Fruit fly (Drosophila melanogaster): Measurements from ENCODE around the gene alpha-Spec.

alpha-Spec gene

DNA sequence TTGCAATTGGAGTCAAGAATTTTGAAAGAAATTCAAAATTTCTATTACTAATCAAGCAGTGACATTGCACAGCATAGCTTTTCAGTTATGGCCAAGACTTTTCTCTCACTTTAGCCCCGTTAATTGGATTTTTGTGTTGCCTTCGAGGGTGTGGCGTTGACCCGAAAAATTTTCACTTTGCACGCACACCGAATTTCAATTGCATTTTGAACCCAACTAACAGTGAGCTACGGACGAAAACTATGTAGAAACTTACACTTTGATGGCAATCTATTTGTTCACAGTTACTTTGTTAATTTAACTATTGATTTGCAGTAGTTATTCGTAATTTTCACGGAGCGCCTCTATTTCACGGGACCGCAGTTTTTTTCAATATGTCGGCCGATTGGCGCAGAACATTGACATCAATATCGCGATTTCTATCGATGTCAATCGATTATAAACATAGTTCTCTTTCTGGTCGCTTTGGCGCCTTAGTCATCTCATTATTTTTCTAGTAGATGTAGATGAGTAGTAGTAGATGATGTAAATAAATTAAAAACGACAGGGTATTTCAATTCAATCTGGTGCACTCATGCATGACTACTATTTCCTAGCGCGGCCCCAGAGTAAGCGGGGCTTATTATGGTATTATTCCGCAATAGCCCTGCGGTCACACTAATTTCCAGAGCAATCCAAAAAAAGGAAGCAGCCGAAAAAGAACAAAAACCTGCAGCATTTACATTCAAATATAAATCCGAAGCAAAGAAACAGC is at the start of gene alpha-Spec, which contains the start of the genes dlt and Cdc37:
Gene alpha-Spec (minus strand): TSS at position 386 of the 754 bp plus-strand sequence.
Gene dlt (minus strand): TSS at position 386 of the 754 bp plus-strand sequence.
Gene Cdc37 (plus strand): TSS at position 450 of the 754 bp plus-strand sequence.
- no peak for TF ChIP-seq noc (tag; optimal IDR thresholded peaks at IDR 0.05)

DNA sequence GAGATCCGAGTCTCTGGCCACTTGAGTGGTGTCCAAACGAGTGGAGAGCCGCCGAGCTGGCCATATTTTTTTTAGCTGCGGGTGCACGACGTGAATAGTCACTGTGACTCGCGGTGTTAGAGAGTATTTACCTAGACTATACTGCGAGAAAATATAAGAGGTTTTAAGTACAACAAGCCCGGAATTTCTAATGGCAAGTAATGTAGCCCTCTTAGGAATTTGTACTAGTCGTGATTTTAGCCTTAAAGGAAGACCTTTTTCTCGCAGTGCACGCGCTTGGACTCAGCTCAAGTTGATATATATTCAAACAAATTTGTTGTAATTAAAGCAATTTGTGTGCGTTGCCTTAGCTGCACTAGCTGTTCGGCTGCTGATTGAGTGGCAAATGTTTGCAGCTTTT is 49.5 kb upstream of the alpha-Spec start:
- no peak for TF ChIP-seq noc (tag; optimal IDR thresholded peaks at IDR 0.05)

DNA sequence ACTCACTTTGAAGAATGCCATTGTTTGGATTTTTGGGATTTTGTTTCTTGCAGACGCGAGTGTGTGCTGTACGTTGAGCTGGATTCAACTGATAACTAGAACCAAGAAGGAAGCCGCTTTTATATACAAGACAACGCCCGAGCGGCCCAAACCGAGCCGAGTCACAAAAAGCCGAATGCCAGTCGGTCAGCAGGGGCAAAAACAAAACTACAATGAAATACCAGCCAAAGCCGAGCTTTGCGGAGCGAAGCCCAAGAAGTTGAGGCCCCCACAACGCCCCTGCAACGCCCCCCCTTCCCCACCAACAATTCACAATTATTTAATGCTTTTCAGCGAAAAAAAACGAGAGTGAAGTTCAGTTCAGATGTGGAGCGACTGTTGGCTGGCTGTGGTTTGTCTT is 46.9 kb upstream of the alpha-Spec start, which contains the start of gene Cpr62Bc:
Gene Cpr62Bc (minus strand): TSS at position 101 of the 400 bp plus-strand sequence.
- TF ChIP-seq noc (tag; optimal IDR thresholded peaks at IDR 0.05), result no peak

DNA sequence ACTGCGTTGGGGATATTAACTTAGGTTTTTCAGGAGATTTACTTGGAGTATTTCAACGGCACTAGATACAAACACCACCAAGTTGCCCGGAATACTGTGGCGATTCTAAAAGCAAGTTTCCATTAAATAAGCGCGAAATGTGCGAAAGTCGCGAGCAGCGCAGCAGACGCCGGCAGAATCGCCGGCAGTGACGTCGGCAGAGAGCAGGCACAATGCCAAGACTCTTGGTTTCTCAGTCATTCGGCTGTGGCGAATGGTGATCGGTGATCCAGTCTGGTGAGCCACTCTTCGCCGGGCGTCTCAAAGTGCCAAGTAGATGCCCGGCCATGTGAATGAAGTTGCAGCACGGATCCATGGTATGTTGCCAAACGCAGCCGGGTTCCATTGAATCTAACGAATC is 39.9 kb upstream of the alpha-Spec start, which contains the start of gene Cpr62Bb:
Gene Cpr62Bb (minus strand): TSS at position 101 of the 400 bp plus-strand sequence.
- no peak for TF ChIP-seq noc (tag; optimal IDR thresholded peaks at IDR 0.05)

DNA sequence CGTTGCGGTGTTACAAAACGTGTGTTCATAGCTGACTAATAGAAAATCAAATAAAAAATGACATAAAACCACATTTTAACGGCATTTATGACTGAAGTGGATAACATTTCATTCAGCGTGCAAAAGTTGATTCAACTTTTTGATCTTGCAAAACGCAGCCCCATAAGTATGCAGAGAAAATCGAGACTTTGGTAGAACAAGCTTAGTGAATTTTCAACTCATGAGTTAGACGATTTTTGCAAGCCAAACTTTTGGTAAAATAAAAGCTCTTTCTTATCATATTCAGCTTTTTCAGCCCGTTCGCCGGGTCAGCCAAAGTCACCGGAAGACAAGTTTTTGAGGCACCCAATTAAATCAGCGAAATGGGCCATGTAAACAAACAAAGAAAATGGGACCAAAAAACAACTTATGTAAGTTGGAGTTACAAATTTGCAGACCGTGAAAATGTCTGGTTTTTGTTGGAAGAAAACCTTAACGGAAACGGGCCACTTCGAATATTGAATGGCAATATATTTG is 36.7 kb upstream of the alpha-Spec start, which contains the start of gene Cpr62Ba:
Gene Cpr62Ba (minus strand): TSS at position 31 of the 516 bp plus-strand sequence.
- no peak for TF ChIP-seq noc (tag; optimal IDR thresholded peaks at IDR 0.05)

DNA sequence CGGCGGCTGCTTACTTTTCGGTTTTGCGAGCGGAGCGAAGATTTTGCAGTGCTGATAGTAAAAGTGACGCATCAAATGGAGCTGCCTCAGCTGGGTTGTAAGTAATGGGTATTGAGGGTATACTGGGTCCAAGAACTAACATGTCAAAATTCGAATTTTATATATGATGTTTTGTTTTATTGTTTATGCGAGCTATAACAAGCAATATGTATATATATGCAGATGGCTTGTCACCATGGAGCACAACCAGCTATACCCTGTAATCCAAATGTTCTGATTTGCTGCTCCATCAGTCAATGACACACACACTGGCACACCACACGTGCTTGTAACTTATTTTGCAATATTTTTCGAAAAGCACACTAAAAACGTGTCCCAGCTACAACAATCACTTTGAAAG is 34.4 kb upstream of the alpha-Spec start:
- no peak for TF ChIP-seq noc (tag; optimal IDR thresholded peaks at IDR 0.05)

DNA sequence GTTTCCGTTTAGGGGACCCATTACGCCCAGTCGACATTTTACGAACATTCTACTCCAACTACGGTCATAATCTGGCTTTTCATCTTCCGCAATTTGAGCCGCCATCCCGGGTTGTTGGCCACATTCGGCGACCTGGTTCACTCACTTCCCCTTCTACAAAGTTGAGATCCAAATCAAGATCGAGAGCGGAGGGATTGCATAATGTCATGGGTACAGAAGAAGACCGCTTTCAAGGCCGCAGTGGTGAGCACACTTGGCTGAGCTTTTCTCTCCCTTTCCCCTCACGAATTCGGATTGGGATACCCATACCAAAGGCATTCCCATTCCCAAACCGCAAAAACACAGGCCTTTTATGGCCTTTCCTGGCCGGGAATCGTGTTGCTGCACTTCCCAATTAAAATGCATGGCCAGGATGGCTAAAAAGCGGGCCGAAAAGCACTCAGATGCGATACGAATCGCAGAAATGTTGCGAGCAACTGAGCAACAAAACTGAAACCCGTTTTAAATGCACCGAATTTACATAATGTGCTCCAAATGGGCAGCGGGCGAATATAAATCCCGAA is 32.8 kb upstream of the alpha-Spec start:
- no peak for TF ChIP-seq noc (tag; optimal IDR thresholded peaks at IDR 0.05)

DNA sequence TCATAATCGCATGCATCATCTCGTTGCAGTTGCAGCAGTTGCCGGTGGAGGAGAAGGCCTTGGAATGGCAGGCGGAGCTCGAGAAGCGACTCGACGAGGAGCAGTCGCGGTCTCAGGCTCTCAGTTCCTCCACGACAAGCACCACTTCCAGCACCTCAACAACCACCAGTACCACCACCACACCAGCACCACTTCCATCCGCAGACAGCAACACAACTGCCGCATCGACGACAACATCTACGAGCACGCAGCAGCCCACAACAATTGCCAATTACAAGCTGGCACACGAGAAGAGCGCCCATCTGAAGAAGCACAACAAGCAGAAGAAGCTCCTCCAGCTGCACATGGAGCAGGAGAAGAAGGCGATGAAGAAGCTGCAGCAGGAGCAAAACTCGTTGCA is 27.2 kb upstream of the alpha-Spec start:
- TF ChIP-seq noc (tag; optimal IDR thresholded peaks at IDR 0.05), result no peak

DNA sequence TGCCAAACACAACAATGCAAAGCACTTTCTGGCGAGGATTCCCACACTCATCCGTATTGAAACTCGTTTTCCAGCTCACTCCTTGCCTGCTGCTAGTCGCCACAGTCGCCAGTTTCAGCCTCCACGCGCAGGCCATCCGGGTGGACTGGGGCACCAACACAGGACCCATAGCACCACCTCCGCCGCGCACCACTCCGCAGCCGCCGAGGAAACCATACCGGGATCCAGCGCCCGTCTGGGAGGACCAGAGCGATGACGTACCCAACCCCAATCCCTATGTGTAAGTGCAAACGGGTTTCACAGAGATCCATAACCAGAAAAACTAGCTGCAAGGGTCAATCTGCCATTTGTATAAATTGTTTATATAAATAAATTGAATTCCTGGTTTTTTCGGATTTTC is 26.0 kb upstream of the alpha-Spec start:
- TF ChIP-seq noc (tag; optimal IDR thresholded peaks at IDR 0.05), result no peak

DNA sequence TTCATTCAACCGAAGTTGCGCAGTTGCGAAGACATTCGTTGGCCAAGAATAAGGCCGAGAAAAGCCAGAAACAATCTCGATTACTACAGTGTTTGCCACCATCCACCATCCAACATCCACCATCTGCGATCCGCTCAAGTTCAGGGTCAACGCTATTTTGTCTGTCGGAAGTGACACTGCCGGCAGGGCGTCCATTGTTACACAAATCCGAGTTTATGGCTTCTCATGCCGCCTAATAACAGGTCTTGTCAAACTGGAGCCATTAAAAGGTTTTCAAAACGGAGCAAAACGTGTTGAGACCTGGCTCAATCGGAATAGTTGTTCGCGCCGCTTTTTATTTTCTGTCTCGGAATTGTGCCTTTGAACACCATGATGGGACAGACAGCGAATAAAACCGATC is 23.7 kb upstream of the alpha-Spec start:
- no peak for TF ChIP-seq noc (tag; optimal IDR thresholded peaks at IDR 0.05)

DNA sequence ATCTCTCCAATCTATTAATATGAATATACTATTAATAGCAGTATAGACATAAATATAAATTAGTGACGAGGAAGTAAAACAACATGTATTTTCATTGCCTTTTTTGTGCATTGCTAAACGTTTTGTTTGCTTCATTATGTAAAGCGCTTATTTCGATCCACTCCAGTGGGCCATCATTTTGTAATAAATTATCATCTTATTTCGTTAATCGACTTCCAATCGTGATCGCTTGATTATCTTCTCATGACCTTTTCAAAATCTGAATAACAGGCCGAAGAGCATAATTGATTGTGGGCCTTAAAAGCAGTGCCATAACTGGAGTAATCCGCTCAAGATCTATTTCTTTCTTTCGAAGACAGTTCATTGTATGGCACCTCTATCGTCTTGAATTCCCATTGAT is 22.3 kb upstream of the alpha-Spec start:
- TF ChIP-seq noc (tag; optimal IDR thresholded peaks at IDR 0.05), result no peak

DNA sequence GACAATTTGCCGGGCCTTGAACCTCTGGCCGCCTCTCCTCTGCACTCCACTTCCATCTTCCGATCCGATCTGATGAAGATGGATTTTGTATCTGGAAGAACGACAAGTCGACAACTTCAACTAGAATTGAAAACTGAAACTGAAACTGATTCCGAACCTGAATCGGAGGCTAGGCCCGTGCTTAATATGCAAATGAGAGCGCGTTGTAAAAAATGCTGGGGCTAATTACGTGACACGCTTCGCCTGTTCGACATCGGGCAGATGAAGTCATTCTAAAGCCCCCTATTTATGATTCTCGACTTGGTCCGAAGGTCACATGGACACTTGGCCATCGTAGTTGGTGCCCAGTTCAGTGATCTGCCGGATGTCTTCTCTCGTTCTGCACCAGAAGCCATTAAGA is 21.5 kb upstream of the alpha-Spec start:
- no peak for TF ChIP-seq noc (tag; optimal IDR thresholded peaks at IDR 0.05)

DNA sequence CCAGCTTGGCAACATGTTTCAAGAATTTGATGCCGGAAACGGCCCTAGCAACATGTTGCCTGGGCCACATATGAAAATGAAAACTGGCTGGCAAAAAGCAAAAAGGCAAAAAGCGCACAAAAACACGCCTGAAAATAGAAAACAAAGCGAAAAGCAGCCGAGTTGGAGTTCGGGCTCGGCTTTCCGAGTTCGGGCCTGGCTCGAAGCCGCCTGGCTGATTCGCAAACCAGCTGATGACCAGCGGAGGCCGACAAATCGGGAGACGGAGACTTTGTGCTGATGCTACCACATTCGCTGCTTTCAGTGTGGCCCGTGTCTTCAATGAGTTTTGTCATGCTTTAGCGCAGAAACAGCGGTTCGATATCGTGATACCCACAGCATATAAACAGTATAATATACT is 15.2 kb upstream of the alpha-Spec start, which contains the start of gene GV1:
Gene GV1 (plus strand): TSS at position 301 of the 400 bp plus-strand sequence.
- no peak for TF ChIP-seq noc (tag; optimal IDR thresholded peaks at IDR 0.05)

DNA sequence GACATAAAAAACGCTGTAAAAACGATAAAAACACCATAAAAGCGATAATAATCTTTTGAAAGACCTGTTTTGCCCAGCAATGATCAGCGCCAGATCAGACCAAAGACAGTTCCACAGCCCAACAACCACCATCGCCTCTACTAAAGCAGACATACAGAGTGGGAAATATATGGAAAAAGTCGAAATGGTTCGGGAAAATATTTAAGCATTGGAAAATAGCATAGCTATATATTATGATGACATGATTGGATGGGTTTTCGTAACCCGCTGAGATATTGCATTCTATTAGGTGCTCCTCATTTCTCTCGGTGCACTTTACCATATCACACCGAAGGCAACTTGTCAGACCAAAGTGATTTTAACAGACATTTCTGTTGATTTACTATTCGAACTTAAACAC is 13.5 kb upstream of the alpha-Spec start:
- peak; percentile 42 for TF ChIP-seq noc (tag; optimal IDR thresholded peaks at IDR 0.05)

DNA sequence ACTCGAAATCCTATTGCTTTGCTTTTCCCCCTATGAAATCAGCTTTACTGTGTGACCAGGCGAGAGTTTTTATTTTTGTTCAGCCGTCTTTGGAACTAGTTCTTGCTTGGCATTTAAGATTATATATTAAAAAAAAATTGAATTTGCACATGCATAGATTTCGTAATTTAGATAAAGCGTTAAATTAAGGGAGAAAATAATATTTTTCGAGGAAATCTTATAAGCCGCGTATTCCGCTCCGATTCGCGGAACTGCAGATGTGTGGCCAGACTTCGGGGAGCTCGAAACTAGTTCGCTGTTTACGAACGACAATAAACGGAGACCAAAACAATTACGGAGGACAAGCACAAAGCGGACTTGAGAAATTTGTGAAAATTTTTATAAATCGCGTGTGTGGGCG is 7.7 kb upstream of the alpha-Spec start, which contains the start of the genes JTBR and CG42676:
Gene JTBR (minus strand): TSS at position 55 of the 400 bp plus-strand sequence.
Gene CG42676 (plus strand): TSS at position 306 of the 400 bp plus-strand sequence.
- TF ChIP-seq noc (tag; optimal IDR thresholded peaks at IDR 0.05), result no peak

DNA sequence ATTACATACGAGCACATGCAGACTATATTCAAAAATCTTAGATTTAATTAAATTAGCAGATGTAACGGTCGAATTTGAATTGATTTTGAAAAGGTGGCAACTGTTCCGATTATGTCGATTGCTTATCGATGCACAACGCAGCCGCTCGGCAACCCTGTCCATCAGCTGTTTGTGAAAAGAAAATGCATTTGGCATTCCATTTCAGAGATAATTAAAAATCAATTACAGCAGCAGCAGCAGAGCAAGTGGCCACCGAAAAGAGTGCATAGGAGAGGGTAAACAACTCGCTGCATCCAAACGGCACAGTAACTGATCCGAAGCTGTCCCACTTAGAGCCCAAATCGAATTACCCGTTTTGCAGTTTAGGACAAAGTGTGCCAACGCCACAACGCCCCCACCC is 3.5 kb upstream of the alpha-Spec start, which contains the start of gene Patj:
Gene Patj (plus strand): TSS at position 155 of the 400 bp plus-strand sequence.
- no peak for TF ChIP-seq noc (tag; optimal IDR thresholded peaks at IDR 0.05)
